Worm (Caenorhabditis elegans) whole organism, L1 larva: ENCODE results near the gene T14B4.8.

Experiments used
- C16A3.4 ChIP-seq: fragments of 150-350 bp; optimal IDR thresholded peaks from 2 replicates; lab custom pipeline; 2014; ENCODE audit warnings: missing biosample characterization, missing genetic modification characterization
- C34B4.2 ChIP-seq: sonication (generic microtip); optimal IDR thresholded peaks from 2 replicates; lab custom pipeline; 2017; ENCODE audit warnings: mild to moderate bottlenecking, missing genetic modification characterization, missing compliant biosample characterization
- alr-1 ChIP-seq: fragments of 200-800 bp; sonication (Bioruptor generic); optimal IDR thresholded peaks from 2 replicates; lab custom pipeline; 2018; ENCODE audit warnings: borderline replicate concordance, mild to moderate bottlenecking, missing genetic modification characterization, missing compliant biosample characterization
- aly-2 ChIP-seq: fragments of 150-350 bp; optimal IDR thresholded peaks from 2 replicates; lab custom pipeline; 2014; ENCODE audit warnings: missing biosample characterization, missing genetic modification characterization
- ceh-63 ChIP-seq: fragments of 200-800 bp; sonication (Bioruptor generic); optimal IDR thresholded peaks from 2 replicates; lab custom pipeline; 2018; ENCODE audit warnings: mild to moderate bottlenecking, missing genetic modification characterization, missing compliant biosample characterization
- ceh-82 ChIP-seq, 3 experiments: fragments of 150-350 bp in 1 of 3; sonication (generic microtip) in 2 of 3; optimal IDR thresholded peaks; 2 replicates each; lab custom pipeline; 2014 to 2017; ENCODE audit warnings: missing biosample characterization in 3 of 3, missing genetic modification characterization in 3 of 3
- ceh-88 ChIP-seq: fragments of 200-800 bp; sonication (Bioruptor generic); IDR thresholded peaks from 2 replicates; pipeline ENCODE4 v1.3.6; 2022; ENCODE audit warnings: missing genetic modification characterization, missing compliant biosample characterization
- dsc-1 ChIP-seq: sonication (generic microtip); optimal IDR thresholded peaks from 2 replicates; lab custom pipeline; 2016; ENCODE audit warnings: mild to moderate bottlenecking, missing genetic modification characterization, missing compliant biosample characterization
- efl-1 ChIP-seq, 4 experiments: fragments of 150-350 bp; optimal IDR thresholded peaks in 3 of 4; peaks in 1 of 4; 1 replicate in 1 of 4; 2 replicates in 3 of 4; lab custom pipeline; 2014; ENCODE audit warnings: missing biosample characterization in 2 of 4, missing genetic modification characterization in 2 of 4, missing genetic modification reagents in 2 of 4
- efl-3 ChIP-seq: fragments of 200-800 bp; sonication (Bioruptor generic); optimal IDR thresholded peaks from 2 replicates; lab custom pipeline; 2018; ENCODE audit warnings: mild to moderate bottlenecking, missing genetic modification characterization, missing compliant biosample characterization
- egl-13 ChIP-seq: sonication (generic microtip); optimal IDR thresholded peaks from 2 replicates; lab custom pipeline; 2016; ENCODE audit warnings: missing genotype, missing genetic modification reagents, missing genetic modification characterization, missing compliant biosample characterization
- egl-27 ChIP-seq, 2 experiments: fragments of 150-350 bp in 1 of 2; sonication (generic microtip); optimal IDR thresholded peaks; 3 replicates each; lab custom pipeline; 2017 to 2018; ENCODE audit warnings: missing biosample characterization in 2 of 2, missing genetic modification characterization in 2 of 2, missing genetic modification reagents in 2 of 2
- elt-2 ChIP-seq: sonication (generic microtip); optimal IDR thresholded peaks from 2 replicates; lab custom pipeline; 2016; ENCODE audit warnings: missing genetic modification characterization, mild to moderate bottlenecking, inconsistent platforms, missing compliant biosample characterization, missing genetic modification reagents
- elt-3 ChIP-seq, 6 experiments: fragments of 150-350 bp in 1 of 6; sonication (generic microtip); optimal IDR thresholded peaks; 2 replicates each; lab custom pipeline; 2017 to 2018; ENCODE audit warnings: missing biosample characterization in 6 of 6, missing genetic modification characterization in 6 of 6, inconsistent platforms in 1 of 6
- ets-5 ChIP-seq: fragments of 200-800 bp; sonication (Bioruptor generic); IDR thresholded peaks from 2 replicates; pipeline ENCODE4 v1.3.6; 2022; ENCODE audit warnings: missing genetic modification characterization, missing compliant biosample characterization
- fkh-10 ChIP-seq: sonication (generic microtip); optimal IDR thresholded peaks from 2 replicates; lab custom pipeline; 2017; ENCODE audit warnings: missing biosample characterization, missing genetic modification reagents, missing genetic modification characterization
- fkh-8 ChIP-seq: sonication (generic microtip); optimal IDR thresholded peaks from 2 replicates; lab custom pipeline; 2016; ENCODE audit warnings: mild to moderate bottlenecking, missing genetic modification characterization, missing compliant biosample characterization
- fos-1 ChIP-seq: fragments of 150-350 bp; optimal IDR thresholded peaks from 2 replicates; lab custom pipeline; 2014; ENCODE audit warnings: missing biosample characterization, missing genetic modification characterization
- grh-1 ChIP-seq: fragments of 200-800 bp; sonication (Bioruptor generic); IDR thresholded peaks from 2 replicates; pipeline ENCODE4 v1.3.6; 2022; ENCODE audit warnings: missing genetic modification reagents, missing genetic modification characterization, missing compliant biosample characterization
- hlh-17 ChIP-seq: fragments of 200-800 bp; sonication (Bioruptor generic); optimal IDR thresholded peaks from 2 replicates; lab custom pipeline; 2018; ENCODE audit warnings: missing genetic modification characterization, mild to moderate bottlenecking, missing compliant biosample characterization, moderate library complexity, borderline replicate concordance
- hlh-4 ChIP-seq: sonication (generic microtip); optimal IDR thresholded peaks from 2 replicates; lab custom pipeline; 2016; ENCODE audit warnings: mild to moderate bottlenecking, missing genetic modification characterization, missing compliant biosample characterization
- hpl-2 ChIP-seq: fragments of 150-350 bp; optimal IDR thresholded peaks from 2 replicates; lab custom pipeline; 2014; ENCODE audit warnings: missing biosample characterization, missing genetic modification reagents, missing genetic modification characterization
- lin-15B ChIP-seq: fragments of 150-350 bp; sonication (generic microtip); optimal IDR thresholded peaks from 3 replicates; lab custom pipeline; 2014; ENCODE audit warnings: missing biosample characterization, missing genetic modification characterization
- lin-35 ChIP-seq, 2 experiments: fragments of 150-350 bp; optimal IDR thresholded peaks; 2 replicates each; lab custom pipeline; 2014; ENCODE audit warnings: missing biosample characterization in 2 of 2, missing genetic modification characterization in 2 of 2, missing genetic modification reagents in 2 of 2
- lsy-2 ChIP-seq, 2 experiments: fragments of 150-350 bp; optimal IDR thresholded peaks; 2 replicates each; lab custom pipeline; 2014; ENCODE audit warnings: missing biosample characterization in 2 of 2, missing genetic modification characterization in 2 of 2
- mef-2 ChIP-seq: fragments of 150-350 bp; optimal IDR thresholded peaks from 2 replicates; lab custom pipeline; 2014; ENCODE audit warnings: missing biosample characterization, missing genetic modification characterization
- nhr-11 ChIP-seq: fragments of 150-350 bp; optimal IDR thresholded peaks from 2 replicates; lab custom pipeline; 2014; ENCODE audit warnings: missing biosample characterization, missing genetic modification characterization
- nhr-19 ChIP-seq: fragments of 200-800 bp; sonication (Bioruptor generic); conservative IDR thresholded peaks from 2 replicates; pipeline ENCODE4 v1.3.6; 2022; ENCODE audit warnings: missing genetic modification characterization, missing compliant biosample characterization
- nhr-20 ChIP-seq: sonication (generic microtip); optimal IDR thresholded peaks from 2 replicates; lab custom pipeline; 2016; ENCODE audit warnings: mild to moderate bottlenecking, missing genetic modification characterization, missing compliant biosample characterization
- nhr-47 ChIP-seq: sonication (generic microtip); optimal IDR thresholded peaks from 2 replicates; lab custom pipeline; 2016; ENCODE audit warnings: mild to moderate bottlenecking, missing genetic modification characterization, moderate library complexity, missing compliant biosample characterization
- nhr-71 ChIP-seq: sonication (generic microtip); optimal IDR thresholded peaks from 2 replicates; lab custom pipeline; 2016; ENCODE audit warnings: mild to moderate bottlenecking, missing genetic modification characterization, moderate library complexity, missing compliant biosample characterization
- nhr-84 ChIP-seq: sonication (generic microtip); optimal IDR thresholded peaks from 2 replicates; lab custom pipeline; 2017; ENCODE audit warnings: missing biosample characterization, missing genetic modification characterization
- nhr-85 ChIP-seq: sonication (generic microtip); peaks from one replicate; lab custom pipeline; 2016; ENCODE audit warnings: missing genetic modification characterization, inconsistent platforms, missing compliant biosample characterization
- nhr-90 ChIP-seq: sonication (generic microtip); optimal IDR thresholded peaks from 2 replicates; lab custom pipeline; 2016; ENCODE audit warnings: mild to moderate bottlenecking, missing genetic modification characterization, missing compliant biosample characterization; ENCODE audit not compliant: poor library complexity
- pqm-1 ChIP-seq: sonication (generic microtip); optimal IDR thresholded peaks from 3 replicates; lab custom pipeline; 2017; ENCODE audit warnings: missing biosample characterization, missing genetic modification characterization
- skn-1 ChIP-seq: fragments of 150-350 bp; optimal IDR thresholded peaks from 2 replicates; lab custom pipeline; 2014; ENCODE audit warnings: missing biosample characterization, missing genetic modification characterization
- sox-4 ChIP-seq: sonication (generic microtip); optimal IDR thresholded peaks from 2 replicates; lab custom pipeline; 2016; ENCODE audit warnings: missing genetic modification characterization, missing compliant biosample characterization
- sup-37 ChIP-seq: fragments of 200-800 bp; sonication (Bioruptor generic); optimal IDR thresholded peaks from 2 replicates; lab custom pipeline; 2018; ENCODE audit warnings: mild to moderate bottlenecking, missing genetic modification characterization, missing compliant biosample characterization
- swsn-7 ChIP-seq: sonication (generic microtip); optimal IDR thresholded peaks from 2 replicates; lab custom pipeline; 2016; ENCODE audit warnings: missing genetic modification characterization, missing compliant biosample characterization
- tbx-2 ChIP-seq: sonication (generic microtip); optimal IDR thresholded peaks from 2 replicates; lab custom pipeline; 2016; ENCODE audit warnings: missing genetic modification characterization, missing compliant biosample characterization
- tlp-1 ChIP-seq: fragments of 150-350 bp; optimal IDR thresholded peaks from 2 replicates; lab custom pipeline; 2014; ENCODE audit warnings: missing biosample characterization, missing genetic modification characterization
- unc-130 ChIP-seq: fragments of 150-350 bp; optimal IDR thresholded peaks from 2 replicates; lab custom pipeline; 2017; ENCODE audit warnings: missing biosample characterization, missing genetic modification characterization, inconsistent platforms
- unc-86 ChIP-seq: sonication (generic microtip); optimal IDR thresholded peaks from 2 replicates; lab custom pipeline; 2016; ENCODE audit warnings: missing genetic modification characterization, missing compliant biosample characterization
- unc-98 ChIP-seq: fragments of 200-800 bp; sonication (Bioruptor generic); IDR thresholded peaks from 2 replicates; pipeline ENCODE4 v1.3.6; 2022; ENCODE audit warnings: missing genetic modification characterization, missing compliant biosample characterization
- zag-1 ChIP-seq: fragments of 150-350 bp; optimal IDR thresholded peaks from 2 replicates; lab custom pipeline; 2014; ENCODE audit warnings: missing biosample characterization, missing genetic modification characterization
- zip-4 ChIP-seq: fragments of 200-800 bp; sonication (Bioruptor generic); optimal IDR thresholded peaks from 2 replicates; lab custom pipeline; 2018; ENCODE audit warnings: mild to moderate bottlenecking, missing genetic modification characterization, moderate library complexity, missing compliant biosample characterization
- ztf-4 ChIP-seq: fragments of 150-350 bp; optimal IDR thresholded peaks from 2 replicates; lab custom pipeline; 2014; ENCODE audit warnings: missing biosample characterization, missing genetic modification characterization

The T14B4.8 gene

ce11 chrII:6708980-6709379, 20.2 kb downstream of the T14B4.8 start (continued):
- TF ChIP-seq nhr-84 (tag; lab: Kevin White, UChicago): no peak
- no peak for TF ChIP-seq egl-13
- no peak for TF ChIP-seq lin-15B (tag; lab: Kevin White, UChicago)
- peak; percentile 23 for TF ChIP-seq C16A3.4 (tag; lab: Kevin White, UChicago)
- peak; percentile 13 for TF ChIP-seq tbx-2 (tag; lab: Kevin White, UChicago)
- TF ChIP-seq unc-130 (tag; lab: Kevin White, UChicago): no peak
- TF ChIP-seq nhr-20 (tag; lab: Kevin White, UChicago): peak; percentile 8
- TF ChIP-seq nhr-47 (tag; lab: Kevin White, UChicago): peak; percentile 29
- TF ChIP-seq dsc-1 (tag; lab: Kevin White, UChicago): peak; percentile 14
- TF ChIP-seq swsn-7: peak; percentile 40
- TF ChIP-seq lin-35 (GFP tag; optimal IDR thresholded peaks at IDR 0.05; lab: Kevin White, UChicago): peak in 1 of 2 experiments; percentile 18
- TF ChIP-seq elt-2 (tag; lab: Kevin White, UChicago): no peak
- peak in 2 of 3 experiments; percentile 33 to 57 for TF ChIP-seq ceh-82 (tag; optimal IDR thresholded peaks at IDR 0.05; lab: Kevin White, UChicago)
- TF ChIP-seq zag-1 (tag; lab: Kevin White, UChicago): no peak
- peak; percentile 32; the same call in 1 of the 2 replicates for TF ChIP-seq nhr-19

ce11 chrII:6707496-6708260, 21.5 kb downstream of the T14B4.8 start:
- no peak for TF ChIP-seq tlp-1 (tag; lab: Kevin White, UChicago)
- no peak for TF ChIP-seq sox-4 (tag; lab: Kevin White, UChicago)
- TF ChIP-seq hlh-4 (tag; lab: Kevin White, UChicago): no peak
- no peak for TF ChIP-seq zip-4 (GFP tag; lab: Kevin White, UChicago)
- no peak for TF ChIP-seq grh-1 (GFP tag; lab: Robert Waterston, UW)
- no peak for TF ChIP-seq efl-3 (GFP tag; lab: Kevin White, UChicago)
- TF ChIP-seq ets-5 (GFP tag; lab: Robert Waterston, UW): no peak
- peak in 1 of 2 experiments; percentile 11 for TF ChIP-seq efl-1 (optimal IDR thresholded peaks at IDR 0.05; lab: Kevin White, UChicago)
- peak in 1 of 2 experiments; percentile 59 for TF ChIP-seq efl-1 (GFP tag; optimal IDR thresholded peaks at IDR 0.05 in 1 of 2; lab: Kevin White, UChicago)
- TF ChIP-seq hpl-2 (GFP tag; lab: Kevin White, UChicago): no peak
- no peak for TF ChIP-seq nhr-85
- no peak for TF ChIP-seq pqm-1 (tag; lab: Kevin White, UChicago)
- TF ChIP-seq mef-2: no peak
- no peak for TF ChIP-seq ceh-63 (GFP tag; lab: Kevin White, UChicago)
- peak in 1 of 2 experiments; percentile 33 for TF ChIP-seq lsy-2 (tag; optimal IDR thresholded peaks at IDR 0.05; lab: Kevin White, UChicago)
- no peak for TF ChIP-seq alr-1 (tag; lab: Kevin White, UChicago)
- peak in 1 of 2 experiments; percentile 2 for TF ChIP-seq lin-35 (GFP tag; optimal IDR thresholded peaks at IDR 0.05; lab: Kevin White, UChicago)
- TF ChIP-seq lin-15B (tag; lab: Kevin White, UChicago): no peak
- peak in 1 of 3 experiments; percentile 1 for TF ChIP-seq ceh-82 (tag; optimal IDR thresholded peaks at IDR 0.05; lab: Kevin White, UChicago)
- TF ChIP-seq egl-27 (tag; optimal IDR thresholded peaks at IDR 0.05; lab: Kevin White, UChicago): no peak
- peak; percentile 40; the same call in 1 of the 2 replicates for TF ChIP-seq nhr-19
- TF ChIP-seq unc-130 (tag; lab: Kevin White, UChicago): peak; percentile 50
- no peak for TF ChIP-seq ztf-4 (tag; lab: Kevin White, UChicago)
- TF ChIP-seq tbx-2 (tag; lab: Kevin White, UChicago): peak; percentile 49
- no peak for TF ChIP-seq fkh-8 (tag; lab: Kevin White, UChicago)
- TF ChIP-seq unc-86: peak; percentile 5
- TF ChIP-seq C16A3.4 (tag; lab: Kevin White, UChicago): no peak
- TF ChIP-seq unc-98 (GFP tag; lab: Robert Waterston, UW): no peak
- TF ChIP-seq fos-1: no peak
- no peak for TF ChIP-seq elt-3 (tag; optimal IDR thresholded peaks at IDR 0.05; lab: Kevin White, UChicago)
- TF ChIP-seq aly-2 (tag; lab: Kevin White, UChicago): no peak
- TF ChIP-seq fkh-10: no peak
- no peak for TF ChIP-seq ceh-88 (GFP tag; lab: Robert Waterston, UW)
- no peak for TF ChIP-seq skn-1
- TF ChIP-seq sup-37 (GFP tag; lab: Kevin White, UChicago): no peak
- no peak for TF ChIP-seq C34B4.2 (tag; lab: Kevin White, UChicago)
- TF ChIP-seq nhr-90 (tag; lab: Kevin White, UChicago): no peak
- TF ChIP-seq nhr-11: no peak
- TF ChIP-seq nhr-47 (tag; lab: Kevin White, UChicago): peak; percentile 24
- no peak for TF ChIP-seq hlh-17 (GFP tag; lab: Kevin White, UChicago)
- peak; percentile 74 for TF ChIP-seq nhr-71
- TF ChIP-seq nhr-20 (tag; lab: Kevin White, UChicago): peak; percentile 3
